Worm (Caenorhabditis elegans) whole organism, late embryonic: Measurements from ENCODE around the gene nep-26.
A peak's percentile ranks its signal among the peaks of the same experiment; 100 is the strongest.

ENCODE experiments used
- K02D7.2 ChIP-seq: sonication (generic microtip); optimal IDR thresholded peaks from 2 replicates; lab custom pipeline; 2017; ENCODE audit warnings: mild to moderate bottlenecking, missing genetic modification characterization, missing compliant biosample characterization
- K09A11.1 ChIP-seq: sonication (generic microtip); optimal IDR thresholded peaks from 2 replicates; lab custom pipeline; 2017; ENCODE audit warnings: antibody characterized with exemption, mild to moderate bottlenecking, missing genetic modification characterization, missing compliant biosample characterization; ENCODE audit not compliant: insufficient read depth
- Y22D7AL.16 ChIP-seq: sonication (generic microtip); optimal IDR thresholded peaks from 2 replicates; lab custom pipeline; 2016; ENCODE audit warnings: missing genetic modification characterization, missing compliant biosample characterization
- ama-1 ChIP-seq: fragments of 150-350 bp; optimal IDR thresholded peaks from 2 replicates; lab custom pipeline; 2014
- ceh-14 ChIP-seq: sonication (generic microtip); optimal IDR thresholded peaks from 2 replicates; lab custom pipeline; 2016; ENCODE audit warnings: missing genotype, missing genetic modification characterization, missing compliant biosample characterization
- ceh-19 ChIP-seq: fragments of 200-800 bp; sonication (Bioruptor generic); optimal IDR thresholded peaks from 2 replicates; lab custom pipeline; 2018; ENCODE audit warnings: mild to moderate bottlenecking, missing genetic modification characterization, missing compliant biosample characterization
- ceh-2 ChIP-seq: sonication (generic microtip); optimal IDR thresholded peaks from 2 replicates; lab custom pipeline; 2016; ENCODE audit warnings: missing genotype, missing genetic modification characterization, missing compliant biosample characterization
- ceh-30 ChIP-seq: fragments of 150-350 bp; optimal IDR thresholded peaks from 2 replicates; lab custom pipeline; 2014; ENCODE audit warnings: missing biosample characterization, missing genetic modification characterization
- ceh-34 ChIP-seq: sonication (generic microtip); optimal IDR thresholded peaks from 2 replicates; lab custom pipeline; 2016; ENCODE audit warnings: mild to moderate bottlenecking, missing genetic modification characterization, missing compliant biosample characterization
- ceh-48 ChIP-seq: sonication (generic microtip); optimal IDR thresholded peaks from 2 replicates; lab custom pipeline; 2016; ENCODE audit warnings: missing genetic modification characterization, inconsistent platforms, missing compliant biosample characterization
- ceh-6 ChIP-seq: fragments of 200-800 bp; sonication (Bioruptor generic); optimal IDR thresholded peaks from 2 replicates; lab custom pipeline; 2018; ENCODE audit warnings: mild to moderate bottlenecking, missing genetic modification characterization, missing compliant biosample characterization
- ceh-9 ChIP-seq: sonication (generic microtip); optimal IDR thresholded peaks from 2 replicates; lab custom pipeline; 2016; ENCODE audit warnings: mild to moderate bottlenecking, missing genetic modification characterization, inconsistent platforms, missing compliant biosample characterization
- che-1 ChIP-seq: sonication (generic microtip); optimal IDR thresholded peaks from 2 replicates; lab custom pipeline; 2016; ENCODE audit warnings: mild to moderate bottlenecking, missing genetic modification characterization, missing compliant biosample characterization
- elt-2 ChIP-seq: sonication (generic microtip); optimal IDR thresholded peaks from 2 replicates; lab custom pipeline; 2016; ENCODE audit warnings: missing genetic modification reagents, missing genetic modification characterization, missing compliant biosample characterization
- fax-1 ChIP-seq: sonication (generic microtip); optimal IDR thresholded peaks from 2 replicates; lab custom pipeline; 2016; ENCODE audit warnings: missing genotype, missing genetic modification characterization, missing compliant biosample characterization
- fkh-10 ChIP-seq: fragments of 150-350 bp; optimal IDR thresholded peaks from 2 replicates; lab custom pipeline; 2014; ENCODE audit warnings: missing biosample characterization, missing genetic modification reagents, missing genetic modification characterization
- fkh-6 ChIP-seq: sonication (generic microtip); optimal IDR thresholded peaks from 2 replicates; lab custom pipeline; 2016; ENCODE audit warnings: missing genetic modification characterization, missing compliant biosample characterization
- hlh-13 ChIP-seq: fragments of 200-800 bp; sonication (Bioruptor generic); optimal IDR thresholded peaks from 2 replicates; lab custom pipeline; 2018; ENCODE audit warnings: mild to moderate bottlenecking, missing genetic modification characterization, missing compliant biosample characterization
- hlh-30 ChIP-seq: sonication (generic microtip); optimal IDR thresholded peaks from 2 replicates; lab custom pipeline; 2017; ENCODE audit warnings: antibody characterized with exemption, missing genetic modification characterization, missing compliant biosample characterization; ENCODE audit not compliant: insufficient read depth
- hlh-6 ChIP-seq: sonication (generic microtip); optimal IDR thresholded peaks from 2 replicates; lab custom pipeline; 2016; ENCODE audit warnings: missing genotype, missing genetic modification characterization, missing compliant biosample characterization
- lim-6 ChIP-seq: sonication (generic microtip); optimal IDR thresholded peaks from 2 replicates; lab custom pipeline; 2016; ENCODE audit warnings: missing genetic modification characterization, missing compliant biosample characterization
- lin-11 ChIP-seq: fragments of 200-800 bp; sonication (Bioruptor generic); optimal IDR thresholded peaks from 2 replicates; lab custom pipeline; 2018; ENCODE audit warnings: mild to moderate bottlenecking, missing genetic modification characterization, missing compliant biosample characterization
- mec-3 ChIP-seq: sonication (generic microtip); optimal IDR thresholded peaks from 2 replicates; lab custom pipeline; 2016; ENCODE audit warnings: borderline replicate concordance, missing genetic modification characterization, missing compliant biosample characterization
- nhr-232 ChIP-seq: sonication (generic microtip); optimal IDR thresholded peaks from 2 replicates; lab custom pipeline; 2016; ENCODE audit warnings: missing genetic modification characterization, missing compliant biosample characterization
- pag-3 ChIP-seq: sonication (generic microtip); optimal IDR thresholded peaks from 2 replicates; lab custom pipeline; 2016; ENCODE audit warnings: missing compliant biosample characterization, missing genetic modification characterization, borderline replicate concordance
- pha-4 ChIP-seq: fragments of 150-350 bp; optimal IDR thresholded peaks from 2 replicates; lab custom pipeline; 2018; ENCODE audit warnings: missing biosample characterization, missing genetic modification reagents, missing genetic modification characterization
- ref-2 ChIP-seq: sonication (generic microtip); optimal IDR thresholded peaks from 2 replicates; lab custom pipeline; 2016; ENCODE audit warnings: missing genetic modification characterization, missing compliant biosample characterization
- sox-2 ChIP-seq: fragments of 200-800 bp; sonication (Bioruptor generic); IDR thresholded peaks from 2 replicates; pipeline ENCODE4 v1.3.6; 2022; ENCODE audit warnings: missing genetic modification reagents, missing genetic modification characterization, missing compliant biosample characterization
- sox-4 ChIP-seq: sonication (generic microtip); optimal IDR thresholded peaks from 2 replicates; lab custom pipeline; 2017; ENCODE audit warnings: mild to moderate bottlenecking, missing genetic modification characterization, inconsistent platforms, missing compliant biosample characterization
- tbx-2 ChIP-seq: sonication (generic microtip); optimal IDR thresholded peaks from 2 replicates; lab custom pipeline; 2016; ENCODE audit warnings: missing genetic modification characterization, missing compliant biosample characterization
- tbx-7 ChIP-seq: sonication (generic microtip); optimal IDR thresholded peaks from 2 replicates; lab custom pipeline; 2016; ENCODE audit warnings: missing genotype, missing genetic modification characterization, missing compliant biosample characterization
- ttx-3 ChIP-seq: sonication (generic microtip); optimal IDR thresholded peaks from 2 replicates; lab custom pipeline; 2016; ENCODE audit warnings: missing genetic modification reagents, missing genetic modification characterization, missing compliant biosample characterization
- unc-3 ChIP-seq, 2 experiments: fragments of 200-800 bp in 1 of 2; sonication (Bioruptor generic) in 1 of 2; sonication (generic microtip) in 1 of 2; conservative IDR thresholded peaks in 1 of 2; optimal IDR thresholded peaks in 1 of 2; 2 replicates each; pipeline versions ENCODE4 v1.3.6 to Lab custom; 2016 to 2022; ENCODE audit warnings: missing compliant biosample characterization in 2 of 2, missing genetic modification characterization in 2 of 2, missing genetic modification reagents in 1 of 2
- unc-42 ChIP-seq: sonication (generic microtip); optimal IDR thresholded peaks from 2 replicates; lab custom pipeline; 2016; ENCODE audit warnings: missing genotype, missing genetic modification characterization, missing compliant biosample characterization
- unc-55 ChIP-seq: sonication (generic microtip); optimal IDR thresholded peaks from 2 replicates; lab custom pipeline; 2017; ENCODE audit warnings: missing biosample characterization, missing genetic modification reagents, missing genetic modification characterization
- zip-5 ChIP-seq: sonication (generic microtip); optimal IDR thresholded peaks from 2 replicates; lab custom pipeline; 2016; ENCODE audit warnings: missing genetic modification characterization, missing compliant biosample characterization
- ztf-16 ChIP-seq: sonication (generic microtip); optimal IDR thresholded peaks from 2 replicates; lab custom pipeline; 2017; ENCODE audit warnings: missing genetic modification characterization, missing compliant biosample characterization

nep-26 gene

ce11 chrII:10281674-10282073 is 18.3 kb downstream of the nep-26 start:
- TF ChIP-seq ztf-16 (tag; lab: Kevin White, UChicago) (no peak), zip-5 (tag; lab: Kevin White, UChicago) (no peak), ceh-9 (tag; lab: Kevin White, UChicago) (no peak), K02D7.2 (tag; lab: Kevin White, UChicago) (no peak), ref-2 (tag; lab: Kevin White, UChicago) (no peak), fax-1 (tag; lab: Kevin White, UChicago) (no peak), pha-4 (no peak), nhr-232 (tag; lab: Kevin White, UChicago) (no peak), tbx-2 (tag; lab: Kevin White, UChicago) (no peak)

- TF ChIP-seq unc-42 (peak; percentile 19), ceh-30 (tag; lab: Kevin White, UChicago) (no peak)
Observed at ce11 chrII:10279561-10279960, 20.4 kb downstream of the nep-26 start, which contains the start of gene ZK971.1. TSS of gene ZK971.1 (minus strand) at chrII:10279661.

ce11 chrII:10271093-10271492 is 28.8 kb downstream of the nep-26 start, which contains the start of gene F54B3.4:
TSS of gene F54B3.4 (minus strand) at chrII:10271193.
- no peak for TF ChIP-seq mec-3 (tag; lab: Kevin White, UChicago)
- no peak for TF ChIP-seq hlh-30 (tag; lab: Kevin White, UChicago)
- TF ChIP-seq sox-4: no peak
- TF ChIP-seq zip-5 (tag; lab: Kevin White, UChicago): no peak
- no peak for TF ChIP-seq lim-6
- TF ChIP-seq unc-3 (GFP tag; conservative IDR thresholded peaks at IDR 0.05; lab: Robert Waterston, UW): no peak
- no peak for TF ChIP-seq unc-3 (tag; optimal IDR thresholded peaks at IDR 0.05; lab: Kevin White, UChicago)
- no peak for TF ChIP-seq ceh-19 (GFP tag; lab: Kevin White, UChicago)
- no peak for TF ChIP-seq ceh-48 (tag; lab: Kevin White, UChicago)
- TF ChIP-seq lin-11: no peak
- TF ChIP-seq ceh-14 (tag; lab: Kevin White, UChicago): no peak
- no peak for TF ChIP-seq ceh-34 (tag; lab: Kevin White, UChicago)
- no peak for TF ChIP-seq fkh-6 (tag; lab: Kevin White, UChicago)

- TF ChIP-seq unc-55 (no peak), ceh-6 (no peak)
Observed at ce11 chrII:10270052-10270451, 29.9 kb downstream of the nep-26 start, which contains the start of gene F54B3.2. TSS of gene F54B3.2 (minus strand) at chrII:10270152.

- no peak for TF ChIP-seq ama-1 (lab: Kevin White, UChicago)
- no peak for TF ChIP-seq fkh-10
- no peak for TF ChIP-seq hlh-13 (GFP tag; lab: Kevin White, UChicago)
- TF ChIP-seq K09A11.1 (tag; lab: Kevin White, UChicago): no peak
- no peak for TF ChIP-seq tbx-7 (tag; lab: Kevin White, UChicago)
- no peak for TF ChIP-seq elt-2
- no peak for TF ChIP-seq pag-3 (tag; lab: Kevin White, UChicago)
- TF ChIP-seq sox-4: no peak
- TF ChIP-seq sox-2: no peak
- no peak for TF ChIP-seq hlh-6
- TF ChIP-seq Y22D7AL.16 (tag; lab: Kevin White, UChicago): no peak
- TF ChIP-seq che-1 (tag; lab: Kevin White, UChicago): no peak
- TF ChIP-seq ceh-48 (tag; lab: Kevin White, UChicago): no peak
- TF ChIP-seq ceh-2 (tag; lab: Kevin White, UChicago): no peak
- TF ChIP-seq ttx-3 (tag; lab: Kevin White, UChicago): no peak
- no peak for TF ChIP-seq hlh-30 (tag; lab: Kevin White, UChicago)
- no peak for TF ChIP-seq ceh-19 (GFP tag; lab: Kevin White, UChicago)
- TF ChIP-seq ceh-34 (tag; lab: Kevin White, UChicago): no peak
Observed at ce11 chrII:10261261-10261660, 38.7 kb downstream of the nep-26 start.
